Fruit fly (Drosophila melanogaster) whole organism, embryonic: Measurements from ENCODE around the gene CG32447.
A peak's percentile ranks its signal among the peaks of the same experiment; 100 is the strongest.

Experiments
- Antp ChIP-seq: fragments of 200-800 bp; sonication (Bioruptor generic); optimal IDR thresholded peaks from 3 replicates; lab custom pipeline; 2016; ENCODE audit warnings: missing biosample characterization, missing genetic modification characterization
- Atf-2 ChIP-seq: fragments of 200-800 bp; sonication (Bioruptor generic); optimal IDR thresholded peaks from 2 replicates; lab custom pipeline; 2016; ENCODE audit warnings: missing biosample characterization, missing genetic modification characterization
- Bdp1 ChIP-seq: fragments of 200-800 bp; sonication (Bioruptor generic); optimal IDR thresholded peaks from 3 replicates; lab custom pipeline; 2016; ENCODE audit warnings: missing biosample characterization, missing genetic modification characterization
- Bteb2 ChIP-seq: fragments of 200-800 bp; sonication (Bioruptor generic); optimal IDR thresholded peaks from 2 replicates; lab custom pipeline; 2016; ENCODE audit warnings: missing biosample characterization, missing genetic modification characterization
- CG10321 ChIP-seq: fragments of 200-800 bp; sonication (Bioruptor generic); IDR thresholded peaks from 2 replicates; pipeline ENCODE4 v1.3.6; 2022; ENCODE audit warnings: missing biosample characterization, missing genetic modification characterization
- CG10565 ChIP-seq: fragments of 200-800 bp; sonication (Bioruptor generic); optimal IDR thresholded peaks from 3 replicates; lab custom pipeline; 2016; ENCODE audit warnings: missing biosample characterization, mild to moderate bottlenecking, missing genetic modification characterization
- CG11247 ChIP-seq: fragments of 200-800 bp; sonication (Bioruptor generic); IDR thresholded peaks from 2 replicates; pipeline ENCODE4 v1.3.6; 2022; ENCODE audit warnings: missing biosample characterization, missing genetic modification characterization
- CG11723 ChIP-seq: fragments of 200-800 bp; sonication (Bioruptor generic); optimal IDR thresholded peaks from 2 replicates; lab custom pipeline; 2017; ENCODE audit warnings: missing biosample characterization, mild to moderate bottlenecking, missing genetic modification characterization
- CG12391 ChIP-seq: fragments of 200-800 bp; sonication (Bioruptor generic); optimal IDR thresholded peaks from 3 replicates; lab custom pipeline; 2018; ENCODE audit warnings: missing biosample characterization, mild to moderate bottlenecking, missing genetic modification characterization, moderate library complexity
- CG12659 ChIP-seq: fragments of 200-800 bp; sonication (Bioruptor generic); optimal IDR thresholded peaks from 3 replicates; lab custom pipeline; 2017; ENCODE audit warnings: mild to moderate bottlenecking, missing biosample characterization, missing genetic modification reagents, missing genetic modification characterization
- CG12744 ChIP-seq: fragments of 200-800 bp; sonication (Bioruptor generic); optimal IDR thresholded peaks from 2 replicates; lab custom pipeline; 2016; ENCODE audit warnings: missing biosample characterization, missing genetic modification characterization
- CG12769 ChIP-seq: fragments of 200-800 bp; sonication (Bioruptor generic); optimal IDR thresholded peaks from 2 replicates; lab custom pipeline; 2019; ENCODE audit warnings: missing biosample characterization, mild to moderate bottlenecking, missing genetic modification characterization, moderate library complexity
- CG14667 ChIP-seq: fragments of 200-800 bp; sonication (Bioruptor generic); IDR thresholded peaks from 2 replicates; pipeline ENCODE4 v1.3.6; 2022; ENCODE audit warnings: missing biosample characterization, missing genetic modification characterization
- CG15601 ChIP-seq: fragments of 200-800 bp; sonication (Bioruptor generic); optimal IDR thresholded peaks from 3 replicates; lab custom pipeline; 2019; ENCODE audit warnings: missing biosample characterization, mild to moderate bottlenecking, missing genetic modification characterization, moderate library complexity
- CG15696 ChIP-seq: fragments of 200-800 bp; sonication (Bioruptor generic); optimal IDR thresholded peaks from 2 replicates; lab custom pipeline; 2019; ENCODE audit warnings: missing biosample characterization, mild to moderate bottlenecking, missing genetic modification characterization, moderate library complexity
- CG1647 ChIP-seq: fragments of 200-800 bp; sonication (Bioruptor generic); optimal IDR thresholded peaks from 3 replicates; lab custom pipeline; 2016; ENCODE audit warnings: missing biosample characterization, missing genetic modification characterization
- CG16815 ChIP-seq: fragments of 200-800 bp; sonication (Bioruptor generic); optimal IDR thresholded peaks from 3 replicates; lab custom pipeline; 2017; ENCODE audit warnings: missing biosample characterization, mild to moderate bottlenecking, missing genetic modification characterization
- CG18599 ChIP-seq: fragments of 200-800 bp; sonication (Bioruptor generic); optimal IDR thresholded peaks from 3 replicates; lab custom pipeline; 2017; ENCODE audit warnings: missing biosample characterization, missing genetic modification characterization, mild to moderate bottlenecking, moderate library complexity, missing genetic modification reagents
- CG2116 ChIP-seq: fragments of 200-800 bp; sonication (Bioruptor generic); optimal IDR thresholded peaks from 3 replicates; lab custom pipeline; 2018; ENCODE audit warnings: missing biosample characterization, mild to moderate bottlenecking, missing genetic modification characterization
- CG3163 ChIP-seq: fragments of 200-800 bp; sonication (Bioruptor generic); optimal IDR thresholded peaks from 3 replicates; lab custom pipeline; 2016; ENCODE audit warnings: missing biosample characterization, missing genetic modification characterization
- CG3726 ChIP-seq: fragments of 200-800 bp; sonication (Bioruptor generic); IDR thresholded peaks from 3 replicates; pipeline ENCODE4, ENCODE4 v1.3.6; 2022; ENCODE audit warnings: missing biosample characterization, missing genetic modification characterization
- CG7786 ChIP-seq: fragments of 200-800 bp; sonication (Bioruptor generic); optimal IDR thresholded peaks from 2 replicates; lab custom pipeline; 2016; ENCODE audit warnings: missing biosample characterization, missing genetic modification characterization
- Doc3 ChIP-seq: fragments of 200-800 bp; sonication (Bioruptor generic); IDR thresholded peaks from 3 replicates; pipeline ENCODE4 v1.3.6; 2022; ENCODE audit warnings: missing biosample characterization, missing genetic modification characterization; ENCODE audit not compliant: partially characterized antibody
- Fer3 ChIP-seq: fragments of 200-800 bp; sonication (Bioruptor generic); optimal IDR thresholded peaks from 2 replicates; lab custom pipeline; 2018; ENCODE audit warnings: missing biosample characterization, mild to moderate bottlenecking, missing genetic modification characterization, moderate library complexity
- GATAe ChIP-seq: fragments of 200-800 bp; sonication (Bioruptor generic); conservative IDR thresholded peaks from 2 replicates; pipeline ENCODE4 v1.3.6; 2022; ENCODE audit warnings: missing biosample characterization, missing genetic modification characterization
- Mes4 ChIP-seq: fragments of 200-800 bp; sonication (Bioruptor generic); optimal IDR thresholded peaks from 2 replicates; lab custom pipeline; 2016; ENCODE audit warnings: missing biosample characterization, missing genetic modification characterization
- Rfx ChIP-seq: fragments of 200-800 bp; sonication (Bioruptor generic); IDR thresholded peaks from 2 replicates; pipeline ENCODE4 v1.3.6; 2022; ENCODE audit warnings: missing biosample characterization, missing genetic modification characterization
- ab ChIP-seq: fragments of 200-800 bp; sonication (Bioruptor generic); optimal IDR thresholded peaks from 2 replicates; lab custom pipeline; 2016; ENCODE audit warnings: missing biosample characterization, missing genetic modification characterization
- az2 ChIP-seq: fragments of 200-800 bp; sonication (Bioruptor generic); optimal IDR thresholded peaks from 3 replicates; lab custom pipeline; 2016; ENCODE audit warnings: missing biosample characterization, missing genetic modification characterization
- bab2 ChIP-seq: fragments of 200-800 bp; sonication (Bioruptor generic); optimal IDR thresholded peaks from 2 replicates; lab custom pipeline; 2016; ENCODE audit warnings: missing biosample characterization, missing genetic modification characterization
- bbx ChIP-seq: fragments of 200-800 bp; sonication (Bioruptor generic); IDR thresholded peaks from 2 replicates; pipeline ENCODE4 v1.3.6; 2022; ENCODE audit warnings: missing biosample characterization, missing genetic modification characterization; ENCODE audit not compliant: partially characterized antibody
- cad ChIP-seq: fragments of >200 bp; optimal IDR thresholded peaks from 2 replicates; lab custom pipeline; 2017; ENCODE audit warnings: missing biosample characterization, missing genetic modification characterization
- chinmo ChIP-seq: fragments of 200-800 bp; sonication (Bioruptor generic); IDR thresholded peaks from 4 replicates; pipeline ENCODE4 v1.3.6; 2022; ENCODE audit warnings: missing biosample characterization, missing genetic modification characterization; ENCODE audit not compliant: partially characterized antibody
- chn ChIP-seq: fragments of 200-800 bp; sonication (Bioruptor generic); optimal IDR thresholded peaks from 2 replicates; lab custom pipeline; 2016; ENCODE audit warnings: missing biosample characterization, missing genetic modification characterization
- dan ChIP-seq: fragments of 200-800 bp; sonication (Bioruptor generic); IDR thresholded peaks from 2 replicates; pipeline ENCODE4 v1.3.6; 2022; ENCODE audit warnings: missing biosample characterization, missing genetic modification characterization
- fd96Cb ChIP-seq: fragments of 200-800 bp; sonication (Bioruptor generic); optimal IDR thresholded peaks from 2 replicates; lab custom pipeline; 2018; ENCODE audit warnings: missing biosample characterization, mild to moderate bottlenecking, missing genetic modification characterization, moderate library complexity
- gsb ChIP-seq: fragments of 200-800 bp; sonication (Bioruptor generic); IDR thresholded peaks from 2 replicates; pipeline ENCODE4 v1.3.6; 2022; ENCODE audit warnings: missing biosample characterization, missing genetic modification characterization
- hbn ChIP-seq: fragments of 200-800 bp; sonication (Bioruptor generic); IDR thresholded peaks from 2 replicates; pipeline ENCODE4 v1.3.6; 2022; ENCODE audit warnings: missing biosample characterization, missing genetic modification characterization; ENCODE audit not compliant: partially characterized antibody
- her ChIP-seq: fragments of 200-800 bp; sonication (Bioruptor generic); optimal IDR thresholded peaks from 2 replicates; lab custom pipeline; 2016; ENCODE audit warnings: missing biosample characterization, missing genetic modification characterization
- insv ChIP-seq, 2 experiments: fragments of 200-800 bp; sonication (Bioruptor generic); optimal IDR thresholded peaks; 3 replicates each; lab custom pipeline; 2016 to 2018; ENCODE audit warnings: missing biosample characterization in 2 of 2, missing genetic modification characterization in 2 of 2
- ken ChIP-seq: fragments of 200-800 bp; sonication (Bioruptor generic); IDR thresholded peaks from 3 replicates; pipeline ENCODE4 v1.3.6; 2022; ENCODE audit warnings: missing biosample characterization, missing genetic modification characterization
- nom ChIP-seq: fragments of 200-800 bp; sonication (Bioruptor generic); optimal IDR thresholded peaks from 2 replicates; lab custom pipeline; 2017; ENCODE audit warnings: missing biosample characterization, missing genetic modification characterization, mild to moderate bottlenecking, moderate library complexity, missing genetic modification reagents
- onecut ChIP-seq: fragments of 200-800 bp; sonication (Bioruptor generic); IDR thresholded peaks from 2 replicates; pipeline ENCODE4 v1.3.6; 2022; ENCODE audit warnings: missing biosample characterization, missing genetic modification characterization
- pb ChIP-seq: fragments of 200-800 bp; sonication (Bioruptor generic); optimal IDR thresholded peaks from 3 replicates; lab custom pipeline; 2016; ENCODE audit warnings: missing biosample characterization, missing genetic modification characterization
- pho ChIP-seq: fragments of 200-800 bp; sonication (Bioruptor generic); optimal IDR thresholded peaks from 2 replicates; lab custom pipeline; 2016; ENCODE audit warnings: missing biosample characterization, missing genetic modification characterization
- pros ChIP-seq: fragments of 200-800 bp; sonication (Bioruptor generic); optimal IDR thresholded peaks from 3 replicates; lab custom pipeline; 2019; ENCODE audit warnings: missing biosample characterization, mild to moderate bottlenecking, missing genetic modification characterization, moderate library complexity
- repo ChIP-seq: fragments of 200-800 bp; sonication (Bioruptor generic); optimal IDR thresholded peaks from 2 replicates; lab custom pipeline; 2016; ENCODE audit warnings: missing biosample characterization, missing genetic modification characterization
- run ChIP-seq: fragments of 200-800 bp; sonication (Bioruptor generic); optimal IDR thresholded peaks from 3 replicates; lab custom pipeline; 2018; ENCODE audit warnings: missing biosample characterization, mild to moderate bottlenecking, missing genetic modification characterization
- slbo ChIP-seq: fragments of 200-800 bp; sonication (Bioruptor generic); IDR thresholded peaks from 2 replicates; pipeline ENCODE4 v1.3.6; 2022; ENCODE audit warnings: missing biosample characterization, missing genetic modification characterization
- slou ChIP-seq: fragments of 200-800 bp; sonication (Bioruptor generic); optimal IDR thresholded peaks from 3 replicates; lab custom pipeline; 2016; ENCODE audit warnings: missing biosample characterization, missing genetic modification characterization
- sob ChIP-seq: fragments of 200-800 bp; sonication (Bioruptor generic); IDR thresholded peaks from 2 replicates; pipeline ENCODE4 v1.3.6; 2022; ENCODE audit warnings: missing biosample characterization, missing genetic modification characterization
- tgo ChIP-seq: fragments of 200-800 bp; sonication (Bioruptor generic); IDR thresholded peaks from 3 replicates; pipeline ENCODE4 v1.3.6; 2022; ENCODE audit warnings: missing biosample characterization, missing genetic modification characterization

The CG32447 gene

DNA sequence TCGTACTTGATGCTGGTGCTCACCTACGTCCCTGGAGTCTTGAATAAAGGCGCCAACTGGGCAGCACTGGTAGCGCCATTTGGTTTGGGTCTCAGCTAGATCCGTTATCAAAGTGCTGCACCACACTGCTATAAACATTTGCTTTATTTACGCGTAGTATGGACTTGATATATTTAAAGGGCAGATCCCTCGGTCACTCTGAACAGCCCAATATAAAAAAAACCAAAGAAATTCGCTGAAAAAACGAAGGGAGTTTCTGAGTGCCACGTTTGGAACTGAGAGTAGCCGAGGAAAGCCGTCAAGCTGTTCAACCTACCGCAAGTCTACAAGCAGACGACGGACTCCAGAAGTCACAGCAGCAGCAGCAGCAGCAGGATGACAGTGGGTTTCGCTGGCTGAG is 65.3 kb downstream of the CG32447 start, which contains the start of gene Atox1 (continued):
- TF ChIP-seq Fer3 (tag; lab: Kevin White, UChicago), result peak; percentile 21
- TF ChIP-seq onecut (GFP tag; lab: Robert Waterston, UW), result peak; percentile 27; the same call in 1 of the 2 replicates
- peak; percentile 35 for TF ChIP-seq CG12391 (tag; lab: Kevin White, UChicago)
- no peak for TF ChIP-seq bbx (GFP tag; lab: Robert Waterston, UW)
- TF ChIP-seq repo (GFP tag; lab: Kevin White, UChicago), result peak; percentile 5
- no peak for TF ChIP-seq hbn (GFP tag; lab: Robert Waterston, UW)
- no peak for TF ChIP-seq Mes4 (GFP tag; lab: Kevin White, UChicago)
- no peak for TF ChIP-seq Bdp1
- TF ChIP-seq pb (GFP tag; lab: Kevin White, UChicago), result peak; percentile 23
- 0 out of 4 replicates have a peak, but pooled peaks have one; percentile 40 for TF ChIP-seq chinmo (GFP tag; lab: Robert Waterston, UW)
- peak; percentile 7 for TF ChIP-seq CG7786 (GFP tag; lab: Kevin White, UChicago)
- no peak for TF ChIP-seq CG11723
- peak; percentile 19 for TF ChIP-seq Antp (GFP tag; lab: Kevin White, UChicago)
- TF ChIP-seq pros (GFP tag; lab: Kevin White, UChicago), result no peak
- no peak for TF ChIP-seq Doc3
- TF ChIP-seq gsb (GFP tag; lab: Robert Waterston, UW), result no peak
- TF ChIP-seq CG12769, result no peak
- peak; percentile 8 for TF ChIP-seq cad (GFP tag; lab: Kevin White, UChicago)
- peak; percentile 65 for TF ChIP-seq CG12659 (GFP tag; lab: Kevin White, UChicago)
- no peak for TF ChIP-seq az2
- no peak for TF ChIP-seq run (tag; lab: Kevin White, UChicago)
- TF ChIP-seq CG14667 (GFP tag; lab: Robert Waterston, UW), result no peak
- peak; percentile 82 for TF ChIP-seq Rfx (GFP tag; lab: Robert Waterston, UW)
- no peak for TF ChIP-seq slou
- no peak for TF ChIP-seq dan (GFP tag; lab: Robert Waterston, UW)
- no peak for TF ChIP-seq fd96Cb (tag; lab: Kevin White, UChicago)
- TF ChIP-seq Atf-2 (GFP tag; lab: Kevin White, UChicago), result no peak
- TF ChIP-seq tgo, result no peak
- TF ChIP-seq CG18599, result peak; percentile 35
- TF ChIP-seq CG10565 (GFP tag; lab: Kevin White, UChicago), result no peak
- TF ChIP-seq bab2 (GFP tag; lab: Kevin White, UChicago), result no peak
- peak; percentile 37; the same call in 1 of the 2 replicates for TF ChIP-seq CG11247 (GFP tag; lab: Robert Waterston, UW)
- TF ChIP-seq CG3163, result peak; percentile 27
- no peak for TF ChIP-seq CG15696 (tag; lab: Kevin White, UChicago)
- TF ChIP-seq chn (GFP tag; lab: Kevin White, UChicago), result no peak
- TF ChIP-seq CG3726 (GFP tag; lab: Robert Waterston, UW), result no peak
- peak; percentile 45; the same call in 1 of the 3 replicates for TF ChIP-seq ken (GFP tag; lab: Robert Waterston, UW)
- peak; percentile 62 for TF ChIP-seq CG2116 (GFP tag; lab: Kevin White, UChicago)
- TF ChIP-seq CG10321, result no peak
- no peak for TF ChIP-seq CG16815 (GFP tag; lab: Kevin White, UChicago)
- peak; percentile 45 for TF ChIP-seq slbo (GFP tag; lab: Robert Waterston, UW)
- TF ChIP-seq nom (GFP tag; lab: Kevin White, UChicago), result peak; percentile 53
- peak; percentile 43; the same call in 1 of the 2 replicates for TF ChIP-seq sob
- no peak for TF ChIP-seq CG1647 (GFP tag; lab: Kevin White, UChicago)
- peak; percentile 30 for TF ChIP-seq her (GFP tag; lab: Kevin White, UChicago)
- peak; percentile 7 for TF ChIP-seq Bteb2 (GFP tag; lab: Kevin White, UChicago)
- no peak for TF ChIP-seq ab (GFP tag; lab: Kevin White, UChicago)
- TF ChIP-seq pho, result peak; percentile 67
- peak in 1 of 2 experiments; percentile 52 for TF ChIP-seq insv (GFP tag; optimal IDR thresholded peaks at IDR 0.05; lab: Kevin White, UChicago)
- TF ChIP-seq CG15601 (tag; lab: Kevin White, UChicago), result peak; percentile 70
- TF ChIP-seq GATAe (GFP tag; lab: Robert Waterston, UW), result no peak
- TF ChIP-seq CG12744 (GFP tag; lab: Kevin White, UChicago), result no peak
